Fruit fly (Drosophila melanogaster) whole organism, embryonic: ENCODE measurements around the gene CG15602.

Experiments
- CG10267 ChIP-seq: fragments of 200-800 bp; sonication (Bioruptor generic); optimal IDR thresholded peaks from 2 replicates; lab custom pipeline; 2018; ENCODE audit warnings: missing biosample characterization, mild to moderate bottlenecking, missing genetic modification characterization, moderate library complexity
- CG12071 ChIP-seq: fragments of 200-800 bp; sonication (Bioruptor generic); optimal IDR thresholded peaks from 3 replicates; lab custom pipeline; 2018; ENCODE audit warnings: missing biosample characterization, mild to moderate bottlenecking, missing genetic modification characterization
- CG13775 ChIP-seq: fragments of 200-800 bp; sonication (Bioruptor generic); optimal IDR thresholded peaks from 3 replicates; lab custom pipeline; 2017; ENCODE audit warnings: missing biosample characterization, mild to moderate bottlenecking, missing genetic modification characterization
- CG14710 ChIP-seq: fragments of 200-800 bp; sonication (Bioruptor generic); optimal IDR thresholded peaks from 3 replicates; lab custom pipeline; 2019; ENCODE audit warnings: missing biosample characterization, mild to moderate bottlenecking, missing genetic modification characterization, moderate library complexity
- CG14860 ChIP-seq: fragments of 200-800 bp; sonication (Bioruptor generic); IDR thresholded peaks from 3 replicates; pipeline ENCODE4 v1.3.6; 2022; ENCODE audit warnings: missing biosample characterization, missing genetic modification characterization; ENCODE audit not compliant: partially characterized antibody
- CG15514 ChIP-seq: fragments of 200-800 bp; sonication (Bioruptor generic); optimal IDR thresholded peaks from 3 replicates; lab custom pipeline; 2017; ENCODE audit warnings: missing biosample characterization, missing genetic modification characterization, mild to moderate bottlenecking, moderate library complexity, missing genetic modification reagents
- CG1602 ChIP-seq: fragments of 200-800 bp; sonication (Bioruptor generic); optimal IDR thresholded peaks from 3 replicates; lab custom pipeline; 2016; ENCODE audit warnings: missing biosample characterization, missing genetic modification characterization
- CG1603 ChIP-seq: fragments of 200-800 bp; sonication (Bioruptor generic); optimal IDR thresholded peaks from 2 replicates; lab custom pipeline; 2019; ENCODE audit warnings: missing biosample characterization, mild to moderate bottlenecking, missing genetic modification characterization, moderate library complexity
- CG17186 ChIP-seq: fragments of 200-800 bp; sonication (Bioruptor generic); optimal IDR thresholded peaks from 3 replicates; lab custom pipeline; 2017; ENCODE audit warnings: missing biosample characterization, missing genetic modification reagents, missing genetic modification characterization
- CG17359 ChIP-seq: fragments of 200-800 bp; sonication (Bioruptor generic); optimal IDR thresholded peaks from 3 replicates; lab custom pipeline; 2018; ENCODE audit warnings: missing biosample characterization, mild to moderate bottlenecking, missing genetic modification characterization, moderate library complexity
- CG17802 ChIP-seq: fragments of 200-800 bp; sonication (Bioruptor generic); optimal IDR thresholded peaks from 2 replicates; lab custom pipeline; 2018; ENCODE audit warnings: missing biosample characterization, mild to moderate bottlenecking, missing genetic modification characterization, moderate library complexity
- CG2116 ChIP-seq: fragments of 200-800 bp; sonication (Bioruptor generic); optimal IDR thresholded peaks from 3 replicates; lab custom pipeline; 2018; ENCODE audit warnings: missing biosample characterization, mild to moderate bottlenecking, missing genetic modification characterization
- CG3995 ChIP-seq: fragments of 200-800 bp; sonication (Bioruptor generic); optimal IDR thresholded peaks from 3 replicates; lab custom pipeline; 2016; ENCODE audit warnings: missing biosample characterization, missing genetic modification characterization
- CG4424 ChIP-seq: fragments of 200-800 bp; sonication (Bioruptor generic); optimal IDR thresholded peaks from 3 replicates; lab custom pipeline; 2016; ENCODE audit warnings: missing biosample characterization, missing genetic modification characterization
- CG4707 ChIP-seq: fragments of 200-800 bp; sonication (Bioruptor generic); optimal IDR thresholded peaks from 2 replicates; lab custom pipeline; 2018; ENCODE audit warnings: missing biosample characterization, mild to moderate bottlenecking, missing genetic modification characterization, moderate library complexity
- CG4820 ChIP-seq: fragments of 200-800 bp; sonication (Bioruptor generic); optimal IDR thresholded peaks from 3 replicates; lab custom pipeline; 2016; ENCODE audit warnings: missing biosample characterization, missing genetic modification characterization
- CG7556 ChIP-seq: fragments of 200-800 bp; sonication (Bioruptor generic); optimal IDR thresholded peaks from 2 replicates; lab custom pipeline; 2017; ENCODE audit warnings: missing biosample characterization, mild to moderate bottlenecking, missing genetic modification characterization
- CG7839 ChIP-seq: fragments of 200-800 bp; sonication (Bioruptor generic); optimal IDR thresholded peaks from 3 replicates; lab custom pipeline; 2018; ENCODE audit warnings: missing biosample characterization, mild to moderate bottlenecking, missing genetic modification characterization, moderate library complexity
- CG8924 ChIP-seq: fragments of 200-800 bp; optimal IDR thresholded peaks from 3 replicates; lab custom pipeline; 2019; ENCODE audit warnings: missing biosample characterization, mild to moderate bottlenecking, missing genetic modification characterization, moderate library complexity
- CG9727 ChIP-seq: fragments of 200-800 bp; sonication (Bioruptor generic); optimal IDR thresholded peaks from 3 replicates; lab custom pipeline; 2017; ENCODE audit warnings: missing biosample characterization, mild to moderate bottlenecking, missing genetic modification characterization
- CG9876 ChIP-seq: fragments of 200-800 bp; sonication (Bioruptor generic); optimal IDR thresholded peaks from 2 replicates; lab custom pipeline; 2016; ENCODE audit warnings: missing biosample characterization, missing genetic modification characterization
- Dll ChIP-seq: fragments of 200-800 bp; sonication (Bioruptor generic); IDR thresholded peaks from 4 replicates; pipeline ENCODE4 v1.3.6; 2022; ENCODE audit warnings: missing biosample characterization, missing genetic modification characterization; ENCODE audit not compliant: partially characterized antibody
- Doc3 ChIP-seq: fragments of 200-800 bp; sonication (Bioruptor generic); IDR thresholded peaks from 3 replicates; pipeline ENCODE4 v1.3.6; 2022; ENCODE audit warnings: missing biosample characterization, missing genetic modification characterization; ENCODE audit not compliant: partially characterized antibody
- Dref ChIP-seq: fragments of 200-800 bp; sonication (Bioruptor generic); IDR thresholded peaks from 2 replicates; pipeline ENCODE4 v1.3.6; 2022; ENCODE audit warnings: missing biosample characterization, missing genetic modification characterization
- Gug ChIP-seq: fragments of 200-800 bp; sonication (Bioruptor generic); IDR thresholded peaks from 4 replicates; pipeline ENCODE4 v1.3.6; 2022; ENCODE audit warnings: missing biosample characterization, missing genetic modification characterization
- HLH4C ChIP-seq: fragments of 200-800 bp; sonication (Bioruptor generic); IDR thresholded peaks from 3 replicates; pipeline ENCODE4 v1.3.6; 2022; ENCODE audit warnings: missing biosample characterization, missing genetic modification characterization; ENCODE audit not compliant: partially characterized antibody
- HmgZ ChIP-seq: fragments of 200-800 bp; sonication (Bioruptor generic); optimal IDR thresholded peaks from 2 replicates; lab custom pipeline; 2018; ENCODE audit warnings: missing biosample characterization, mild to moderate bottlenecking, missing genetic modification characterization
- MBD-R2 ChIP-seq: fragments of 200-800 bp; sonication (Bioruptor generic); IDR thresholded peaks from 2 replicates; pipeline ENCODE4 v1.3.6; 2022; ENCODE audit warnings: missing biosample characterization, missing genetic modification characterization
- MESR4 ChIP-seq: fragments of 200-800 bp; sonication (Bioruptor generic); optimal IDR thresholded peaks from 2 replicates; lab custom pipeline; 2018; ENCODE audit warnings: missing biosample characterization, mild to moderate bottlenecking, missing genetic modification characterization, moderate library complexity
- Nf-YA ChIP-seq: fragments of 200-800 bp; sonication (Bioruptor generic); IDR thresholded peaks from 2 replicates; pipeline ENCODE4 v1.3.6; 2022; ENCODE audit warnings: missing biosample characterization, missing genetic modification characterization
- Oli ChIP-seq: fragments of 200-800 bp; sonication (Bioruptor generic); optimal IDR thresholded peaks from 2 replicates; lab custom pipeline; 2018; ENCODE audit warnings: missing biosample characterization, mild to moderate bottlenecking, missing genetic modification characterization, moderate library complexity
- Pdp1 ChIP-seq, 2 experiments: fragments of 200-800 bp; sonication (Bioruptor generic); optimal IDR thresholded peaks; 3 replicates each; lab custom pipeline; 2016; ENCODE audit warnings: missing biosample characterization in 2 of 2, missing genetic modification characterization in 2 of 2, mild to moderate bottlenecking in 1 of 2, moderate library complexity in 1 of 2
- Sry-β ChIP-seq: fragments of 200-800 bp; sonication (Bioruptor generic); optimal IDR thresholded peaks from 2 replicates; lab custom pipeline; 2018; ENCODE audit warnings: missing biosample characterization, mild to moderate bottlenecking, missing genetic modification characterization, moderate library complexity
- Sry-δ ChIP-seq: fragments of 200-800 bp; sonication (Bioruptor generic); optimal IDR thresholded peaks from 2 replicates; lab custom pipeline; 2016; ENCODE audit warnings: missing biosample characterization, missing genetic modification characterization
- Usf ChIP-seq: fragments of 200-800 bp; sonication (Bioruptor generic); optimal IDR thresholded peaks from 2 replicates; lab custom pipeline; 2017; ENCODE audit warnings: missing genotype, missing biosample characterization, missing genetic modification characterization
- amos ChIP-seq: fragments of 200-800 bp; sonication (Bioruptor generic); IDR thresholded peaks from 2 replicates; pipeline ENCODE4 v1.3.6; 2022; ENCODE audit warnings: missing biosample characterization, missing genetic modification characterization; ENCODE audit not compliant: partially characterized antibody
- ap ChIP-seq: fragments of 200-800 bp; sonication (Bioruptor generic); IDR thresholded peaks from 2 replicates; pipeline ENCODE4 v1.3.6; 2022; ENCODE audit warnings: missing biosample characterization, missing genetic modification characterization
- bbx ChIP-seq: fragments of 200-800 bp; sonication (Bioruptor generic); IDR thresholded peaks from 2 replicates; pipeline ENCODE4 v1.3.6; 2022; ENCODE audit warnings: missing biosample characterization, missing genetic modification characterization; ENCODE audit not compliant: partially characterized antibody
- danr ChIP-seq: fragments of 200-800 bp; sonication (Bioruptor generic); IDR thresholded peaks from 2 replicates; pipeline ENCODE4 v1.3.6; 2022; ENCODE audit warnings: missing biosample characterization, missing genetic modification characterization
- grn ChIP-seq: fragments of 200-800 bp; sonication (Bioruptor generic); optimal IDR thresholded peaks from 3 replicates; lab custom pipeline; 2017; ENCODE audit warnings: missing biosample characterization, missing genetic modification characterization
- inv ChIP-seq: fragments of 200-800 bp; sonication (Bioruptor generic); IDR thresholded peaks from 2 replicates; pipeline ENCODE4 v1.3.6; 2022; ENCODE audit warnings: missing biosample characterization, missing genetic modification characterization; ENCODE audit not compliant: partially characterized antibody
- lola ChIP-seq, 3 experiments: fragments of >200 bp in 2 of 3; fragments of 200-800 bp in 1 of 3; sonication (Bioruptor generic) in 1 of 3; optimal IDR thresholded peaks; 2 replicates each; lab custom pipeline; 2017 to 2019; ENCODE audit warnings: missing biosample characterization in 3 of 3, missing genetic modification characterization in 3 of 3, mild to moderate bottlenecking in 1 of 3, moderate library complexity in 1 of 3
- mld ChIP-seq: fragments of 200-800 bp; sonication (Bioruptor generic); IDR thresholded peaks from 3 replicates; pipeline ENCODE4 v1.3.6; 2022; ENCODE audit warnings: missing biosample characterization, missing genetic modification characterization; ENCODE audit not compliant: partially characterized antibody
- nau ChIP-seq: fragments of 200-800 bp; sonication (Bioruptor generic); optimal IDR thresholded peaks from 3 replicates; lab custom pipeline; 2017; ENCODE audit warnings: missing biosample characterization, mild to moderate bottlenecking, missing genetic modification characterization, missing genetic modification reagents
- nerfin-2 ChIP-seq: fragments of 200-800 bp; sonication (Bioruptor generic); IDR thresholded peaks from 2 replicates; pipeline ENCODE4 v1.3.6; 2022; ENCODE audit warnings: missing biosample characterization, missing genetic modification characterization; ENCODE audit not compliant: partially characterized antibody
- nmo ChIP-seq: fragments of 200-800 bp; sonication (Bioruptor generic); optimal IDR thresholded peaks from 2 replicates; lab custom pipeline; 2018; ENCODE audit warnings: missing biosample characterization, mild to moderate bottlenecking, missing genetic modification characterization, moderate library complexity
- pfk ChIP-seq: fragments of 200-800 bp; sonication (Bioruptor generic); optimal IDR thresholded peaks from 2 replicates; lab custom pipeline; 2018; ENCODE audit warnings: missing biosample characterization, mild to moderate bottlenecking, missing genetic modification characterization, moderate library complexity
- sqz ChIP-seq: fragments of 200-800 bp; sonication (Bioruptor generic); optimal IDR thresholded peaks from 3 replicates; lab custom pipeline; 2018; ENCODE audit warnings: missing biosample characterization, mild to moderate bottlenecking, missing genetic modification characterization
- twi ChIP-seq: fragments of 200-800 bp; optimal IDR thresholded peaks from 2 replicates; lab custom pipeline; 2019; ENCODE audit warnings: missing biosample characterization, mild to moderate bottlenecking, missing genetic modification characterization, moderate library complexity

CG15602 gene

dm6 chrX:15760447-15761297, 38.6 kb upstream of the CG15602 start, which contains the start of the genes Graf and mRpL3 (continued):
- TF ChIP-seq mld (GFP tag; lab: Robert Waterston, UW), result peak; percentile 92
- peak; percentile 90 for TF ChIP-seq CG14860
- TF ChIP-seq danr (GFP tag; lab: Robert Waterston, UW), result no peak
- peak; percentile 19 for TF ChIP-seq CG15514
- no peak for TF ChIP-seq CG9876 (GFP tag; lab: Kevin White, UChicago)
- peak; percentile 73 for TF ChIP-seq CG3995 (GFP tag; lab: Kevin White, UChicago)
- peak; percentile 91 for TF ChIP-seq HLH4C (GFP tag; lab: Robert Waterston, UW)
- no peak for TF ChIP-seq CG4820
- TF ChIP-seq Sry-δ, result peak; percentile 68
- TF ChIP-seq sqz (GFP tag; lab: Kevin White, UChicago), result peak; percentile 52
- no peak for TF ChIP-seq CG7839
- peak; percentile 95 for TF ChIP-seq amos
- TF ChIP-seq bbx (GFP tag; lab: Robert Waterston, UW), result peak; percentile 96
- peak; percentile 12 for TF ChIP-seq CG4424
- TF ChIP-seq nmo, result peak; percentile 17
- TF ChIP-seq Sry-β (GFP tag; lab: Kevin White, UChicago), result no peak
- peak; percentile 30 for TF ChIP-seq CG8924 (tag; lab: Kevin White, UChicago)
- peak; percentile 99 for TF ChIP-seq CG17186 (GFP tag; lab: Kevin White, UChicago)
- TF ChIP-seq ap, result no peak
- no peak for TF ChIP-seq CG7556 (GFP tag; lab: Kevin White, UChicago)
- peak; percentile 41 for TF ChIP-seq CG14710
- no peak for TF ChIP-seq CG1602 (GFP tag; lab: Kevin White, UChicago)
- TF ChIP-seq CG4707 (GFP tag; lab: Kevin White, UChicago), result no peak
- peak; percentile 5 for TF ChIP-seq CG13775 (GFP tag; lab: Kevin White, UChicago)
- peak; percentile 89 for TF ChIP-seq pfk (GFP tag; lab: Kevin White, UChicago)
- TF ChIP-seq grn (GFP tag; lab: Kevin White, UChicago), result peak; percentile 14
- TF ChIP-seq CG2116 (GFP tag; lab: Kevin White, UChicago), result peak; percentile 47
- TF ChIP-seq twi, result no peak
- TF ChIP-seq Dref (GFP tag; lab: Robert Waterston, UW), result peak; percentile 93
- TF ChIP-seq CG17359 (tag; lab: Kevin White, UChicago), result peak; percentile 67
- TF ChIP-seq CG17802 (tag; lab: Kevin White, UChicago), result peak; percentile 74
- TF ChIP-seq Gug, result no peak
- peak; percentile 80 for TF ChIP-seq Doc3 (GFP tag; lab: Robert Waterston, UW)
- peak in 1 of 3 experiments; percentile 85 for TF ChIP-seq lola (GFP tag; optimal IDR thresholded peaks at IDR 0.05; lab: Kevin White, UChicago)
- TF ChIP-seq nau, result no peak
- peak; percentile 92 for TF ChIP-seq nerfin-2 (GFP tag; lab: Robert Waterston, UW)
- peak; percentile 33 for TF ChIP-seq CG1603 (tag; lab: Kevin White, UChicago)

dm6 chrX:15761298-15761640, 38.0 kb upstream of the CG15602 start:
- TF ChIP-seq MBD-R2 (GFP tag; lab: Robert Waterston, UW), result peak; percentile 46
- TF ChIP-seq Nf-YA (GFP tag; lab: Robert Waterston, UW), result no peak
- no peak for TF ChIP-seq CG12071 (GFP tag; lab: Kevin White, UChicago)
- TF ChIP-seq Dll, result peak; percentile 55; the same call in 3 of the 4 replicates
- TF ChIP-seq Usf, result no peak
- TF ChIP-seq MESR4 (GFP tag; lab: Kevin White, UChicago), result peak; percentile 53
- TF ChIP-seq HmgZ, result no peak
- no peak for TF ChIP-seq Oli (tag; lab: Kevin White, UChicago)
- 0 out of 2 replicates have a peak, but pooled peaks have one; percentile 4 for TF ChIP-seq inv (GFP tag; lab: Robert Waterston, UW)
- TF ChIP-seq CG9727 (GFP tag; lab: Kevin White, UChicago), result no peak
- no peak for TF ChIP-seq CG10267 (tag; lab: Kevin White, UChicago)
- peak in 1 of 2 experiments; percentile 87 for TF ChIP-seq Pdp1 (GFP tag; optimal IDR thresholded peaks at IDR 0.05; lab: Kevin White, UChicago)
